Worm (Caenorhabditis elegans) whole organism, L2 larva: Measurements from ENCODE around the gene srg-38.

ENCODE experiments used
- aly-2 ChIP-seq: fragments of 150-350 bp; optimal IDR thresholded peaks from 2 replicates; lab custom pipeline; 2014; ENCODE audit warnings: missing biosample characterization, missing genetic modification characterization
- ama-1 ChIP-seq: fragments of 150-350 bp; optimal IDR thresholded peaks from 2 replicates; lab custom pipeline; 2018; ENCODE audit warnings: inconsistent platforms
- ceh-16 ChIP-seq: fragments of 150-350 bp; optimal IDR thresholded peaks from 2 replicates; lab custom pipeline; 2014; ENCODE audit warnings: missing biosample characterization, missing genetic modification characterization
- ceh-82 ChIP-seq: fragments of 150-350 bp; optimal IDR thresholded peaks from 2 replicates; lab custom pipeline; 2014; ENCODE audit warnings: missing biosample characterization, missing genetic modification characterization
- elt-3 ChIP-seq: sonication (generic microtip); optimal IDR thresholded peaks from 2 replicates; lab custom pipeline; 2017; ENCODE audit warnings: missing biosample characterization, missing genetic modification characterization
- mab-5 ChIP-seq: fragments of 150-350 bp; optimal IDR thresholded peaks from 2 replicates; lab custom pipeline; 2014; ENCODE audit warnings: missing biosample characterization, missing genetic modification characterization
- nhr-25 ChIP-seq: fragments of 150-350 bp; sonication (generic microtip); optimal IDR thresholded peaks from 3 replicates; lab custom pipeline; 2014; ENCODE audit warnings: missing biosample characterization, missing genetic modification characterization
- nhr-6 ChIP-seq: fragments of 150-350 bp; optimal IDR thresholded peaks from 2 replicates; lab custom pipeline; 2014; ENCODE audit warnings: missing biosample characterization, missing genetic modification characterization

- no peak for TF ChIP-seq ceh-82
- no peak for TF ChIP-seq nhr-6 (tag; lab: Kevin White, UChicago)
- no peak for TF ChIP-seq ceh-16 (tag; lab: Kevin White, UChicago)
- no peak for TF ChIP-seq nhr-25 (tag; lab: Kevin White, UChicago)
- TF ChIP-seq mab-5 (tag; lab: Kevin White, UChicago), result no peak
- no peak for TF ChIP-seq aly-2 (tag; lab: Kevin White, UChicago)
- no peak for TF ChIP-seq elt-3 (tag; lab: Kevin White, UChicago)
- no peak for TF ChIP-seq ama-1 (lab: Kevin White, UChicago)
These were observed 6.0 kb downstream of the srg-38 start, which contains the start of gene T19C4.1 for ce11 chrV:11149405-11149804.
